Worm (Caenorhabditis elegans) whole organism, L4 larva: ENCODE data around the gene F45E10.2.

Experiments used
- T20F7.1 ChIP-seq: fragments of 200-800 bp; sonication (Bioruptor generic); optimal IDR thresholded peaks from 2 replicates; lab custom pipeline; 2018; ENCODE audit warnings: mild to moderate bottlenecking, missing genetic modification characterization, missing compliant biosample characterization
- fos-1 ChIP-seq: fragments of 150-350 bp; optimal IDR thresholded peaks from 2 replicates; lab custom pipeline; 2014; ENCODE audit warnings: missing biosample characterization, missing genetic modification characterization
- lsy-2 ChIP-seq, 2 experiments: fragments of 150-350 bp in 1 of 2; sonication (generic microtip) in 1 of 2; optimal IDR thresholded peaks; 2 replicates each; lab custom pipeline; 2014 to 2017; ENCODE audit warnings: missing biosample characterization in 2 of 2, missing genetic modification characterization in 2 of 2
- nhr-11 ChIP-seq: fragments of 150-350 bp; optimal IDR thresholded peaks from 2 replicates; lab custom pipeline; 2014; ENCODE audit warnings: missing biosample characterization, missing genetic modification characterization

ce11 chrII:11055223-11055622 is at the start of gene F45E10.2:
- TF ChIP-seq nhr-11 (tag; lab: Kevin White, UChicago): no peak
- no peak for TF ChIP-seq T20F7.1 (GFP tag; lab: Kevin White, UChicago)
- TF ChIP-seq fos-1 (tag; lab: Kevin White, UChicago): no peak
- no peak for TF ChIP-seq lsy-2 (tag; optimal IDR thresholded peaks at IDR 0.05; lab: Kevin White, UChicago)
